Fruit fly (Drosophila melanogaster): ENCODE data around the gene jvl.
A peak's percentile ranks its signal among the peaks of the same experiment; 100 is the strongest.

Gene jvl

DNA sequence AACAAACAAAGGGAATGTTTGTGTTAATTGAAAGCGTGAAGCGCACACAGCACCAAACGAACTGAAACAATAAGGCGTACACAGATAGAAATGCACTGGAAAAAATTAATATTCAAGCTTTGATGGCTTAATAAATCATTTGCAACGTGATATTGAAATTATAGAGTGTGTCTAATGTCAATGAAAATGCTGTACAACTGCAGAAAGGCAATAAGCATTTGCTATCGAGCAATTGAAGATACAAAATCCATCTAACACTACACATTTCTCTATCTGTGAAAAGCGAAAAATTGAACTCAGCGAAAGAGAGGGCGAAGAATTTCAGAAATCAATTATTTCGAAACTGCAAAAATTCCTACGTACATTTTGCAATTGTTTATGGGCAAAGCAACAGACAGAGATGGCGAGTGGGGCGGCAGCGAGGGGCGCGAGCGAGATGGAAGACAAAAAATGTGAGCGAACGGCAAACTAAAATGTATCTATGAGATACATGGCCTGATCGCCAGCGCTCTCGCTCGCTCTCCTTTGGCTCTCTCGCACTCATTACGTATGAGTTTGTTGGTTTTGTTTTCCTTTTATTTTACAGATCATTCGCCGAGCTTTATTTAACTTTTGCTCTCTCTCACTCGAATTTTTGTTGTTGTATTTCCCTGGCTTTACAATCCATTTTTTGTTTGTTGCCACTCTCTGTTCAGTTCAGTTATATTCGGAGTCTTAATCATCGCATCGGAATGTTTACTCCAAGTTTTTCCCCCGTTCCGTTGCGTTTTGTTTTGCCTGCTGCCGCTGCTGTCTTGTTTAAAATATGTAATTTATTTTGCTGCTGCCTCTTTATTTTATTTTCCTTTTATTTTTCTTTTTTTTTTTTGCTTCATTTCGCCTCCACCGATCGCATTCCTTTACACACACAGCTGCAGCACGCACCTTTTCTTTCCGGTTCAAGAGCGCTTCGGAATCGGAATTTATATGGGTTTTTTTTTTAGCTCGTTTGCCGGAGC lies 19.1 kb upstream of the jvl start:
- TF ChIP-seq CG16863 (GFP tag; optimal IDR thresholded peaks at IDR 0.05): peak; percentile 69
- TF ChIP-seq trh (GFP tag; optimal IDR thresholded peaks at IDR 0.05): no peak
- peak; percentile 23 for TF ChIP-seq Vsx1 (GFP tag; optimal IDR thresholded peaks at IDR 0.05)
- TF ChIP-seq CG18764 (GFP tag; optimal IDR thresholded peaks at IDR 0.05): peak; percentile 60
- TF ChIP-seq CG3995 (GFP tag; optimal IDR thresholded peaks at IDR 0.05): no peak
- no peak for TF ChIP-seq D (optimal IDR thresholded peaks at IDR 0.05)
- peak; percentile 54 for TF ChIP-seq D (GFP tag; optimal IDR thresholded peaks at IDR 0.05)
- no peak for TF ChIP-seq tll (GFP tag; optimal IDR thresholded peaks at IDR 0.05)
- TF ChIP-seq disco-r (GFP tag; optimal IDR thresholded peaks at IDR 0.05): peak; percentile 71
- peak; percentile 59 for TF ChIP-seq CG32532 (GFP tag; IDR thresholded peaks at IDR 0.05)
- peak; percentile 94 for TF ChIP-seq Med (GFP tag)
- peak; percentile 53; the same call in 1 of the 2 replicates for TF ChIP-seq CG4730 (GFP tag; IDR thresholded peaks at IDR 0.05)
- TF ChIP-seq repo (GFP tag; optimal IDR thresholded peaks at IDR 0.05): peak; percentile 66
- peak; percentile 76 for TF ChIP-seq Ptx1 (GFP tag; IDR thresholded peaks at IDR 0.05)
- 0 out of 2 replicates have a peak, but pooled peaks have one; percentile 11 for TF ChIP-seq CG7372 (GFP tag; IDR thresholded peaks at IDR 0.05)
- peak; percentile 21 for TF ChIP-seq CG10274 (GFP tag; optimal IDR thresholded peaks at IDR 0.05)
- TF ChIP-seq CG6683 (GFP tag; optimal IDR thresholded peaks at IDR 0.05): no peak
- TF ChIP-seq Mad (GFP tag; optimal IDR thresholded peaks at IDR 0.05): peak; percentile 54
- TF ChIP-seq CG12219 (GFP tag; optimal IDR thresholded peaks at IDR 0.05): peak; percentile 66
- TF ChIP-seq Ets97D (GFP tag; optimal IDR thresholded peaks at IDR 0.05): no peak
- TF ChIP-seq esg (GFP tag; conservative IDR thresholded peaks at IDR 0.05): peak; percentile 64
- peak; percentile 29 for TF ChIP-seq lbe (GFP tag; optimal IDR thresholded peaks at IDR 0.05)
- TF ChIP-seq CG12769 (tag; optimal IDR thresholded peaks at IDR 0.05): peak; percentile 79
- TF ChIP-seq NfI (GFP tag; optimal IDR thresholded peaks at IDR 0.05): peak; percentile 59
- TF ChIP-seq pros (GFP tag; optimal IDR thresholded peaks at IDR 0.05): no peak
- peak; percentile 70 for TF ChIP-seq ind (GFP tag; optimal IDR thresholded peaks at IDR 0.05)
- no peak for TF ChIP-seq pfk (GFP tag; optimal IDR thresholded peaks at IDR 0.05)
- no peak for TF ChIP-seq CG3163 (GFP tag; optimal IDR thresholded peaks at IDR 0.05)
- peak; percentile 68 for TF ChIP-seq CG8388 (GFP tag; optimal IDR thresholded peaks at IDR 0.05)
- no peak for TF ChIP-seq CG4328 (GFP tag; optimal IDR thresholded peaks at IDR 0.05)
- 0 out of 3 replicates have a peak, but pooled peaks have one; percentile 61 for TF ChIP-seq CG3726 (GFP tag; IDR thresholded peaks at IDR 0.05)
- TF ChIP-seq ATbp (GFP tag; optimal IDR thresholded peaks at IDR 0.05): peak; percentile 60
- peak; percentile 72 for TF ChIP-seq nmo (GFP tag; optimal IDR thresholded peaks at IDR 0.05)
- no peak for TF ChIP-seq CG11085 (GFP tag; IDR thresholded peaks at IDR 0.05)
- TF ChIP-seq Dll (GFP tag; IDR thresholded peaks at IDR 0.05; ENCODE audit: partially characterized antibody): 0 out of 4 replicates have a peak, but pooled peaks have one; percentile 23
- no peak for TF ChIP-seq Taf1 (GFP tag; IDR thresholded peaks at IDR 0.05)
- TF ChIP-seq tx (GFP tag; optimal IDR thresholded peaks at IDR 0.05): peak; percentile 58
- TF ChIP-seq sd (tag; optimal IDR thresholded peaks at IDR 0.05): peak; percentile 99
- TF ChIP-seq Usf (GFP tag; optimal IDR thresholded peaks at IDR 0.05): no peak
- TF ChIP-seq inv (GFP tag; IDR thresholded peaks at IDR 0.05; ENCODE audit: partially characterized antibody): no peak
- TF ChIP-seq CG15696 (tag; optimal IDR thresholded peaks at IDR 0.05): no peak
- TF ChIP-seq CG6272 (GFP tag; IDR thresholded peaks at IDR 0.05): no peak
- no peak for TF ChIP-seq ham (GFP tag; IDR thresholded peaks at IDR 0.05)
- TF ChIP-seq CG31388 (GFP tag; optimal IDR thresholded peaks at IDR 0.05): no peak
- TF ChIP-seq z (GFP tag; IDR thresholded peaks at IDR 0.05): peak; percentile 91
- TF ChIP-seq CG1603 (tag; optimal IDR thresholded peaks at IDR 0.05): peak; percentile 78
- TF ChIP-seq Hr78 (GFP tag; optimal IDR thresholded peaks at IDR 0.05): peak in 1 of 2 experiments; percentile 0
- peak; percentile 72 for TF ChIP-seq sisA (GFP tag; IDR thresholded peaks at IDR 0.05)

All from whole organism, embryonic.